Worm (Caenorhabditis elegans) whole organism, young adult: ENCODE results near the gene C10C6.3.
"Not testable (repeated sequence)": the region's sequence is repeated elsewhere in the genome, so short reads cannot be mapped to it uniquely, and the experiment has no call there.

Experiments used
- B0261.1 ChIP-seq: sonication (generic microtip); optimal IDR thresholded peaks from 2 replicates; lab custom pipeline; 2016; ENCODE audit warnings: mild to moderate bottlenecking, missing genetic modification characterization, moderate library complexity, missing compliant biosample characterization
- F33H1.4 ChIP-seq: fragments of 200-800 bp; sonication (Bioruptor generic); IDR thresholded peaks from 2 replicates; pipeline ENCODE4 v1.3.6; 2022; ENCODE audit warnings: missing genetic modification reagents, missing genetic modification characterization, missing compliant biosample characterization
- F39B2.1 ChIP-seq: fragments of 200-800 bp; sonication (Bioruptor generic); IDR thresholded peaks from 2 replicates; pipeline ENCODE4 v1.3.6; 2022; ENCODE audit warnings: missing genetic modification reagents, missing genetic modification characterization, missing compliant biosample characterization
- Y67H2A.10 ChIP-seq: fragments of 200-800 bp; sonication (Bioruptor generic); conservative IDR thresholded peaks from 2 replicates; pipeline ENCODE4 v1.3.6; 2022; ENCODE audit warnings: missing genetic modification reagents, missing genetic modification characterization, missing compliant biosample characterization
- dpl-1 ChIP-seq: fragments of 150-350 bp; optimal IDR thresholded peaks from 2 replicates; lab custom pipeline; 2014; ENCODE audit warnings: missing biosample characterization, missing genetic modification reagents, missing genetic modification characterization
- ekl-4 ChIP-seq: fragments of 200-800 bp; sonication (Bioruptor generic); IDR thresholded peaks from 2 replicates; pipeline ENCODE4 v1.3.6; 2022; ENCODE audit warnings: missing genetic modification reagents, missing genetic modification characterization, missing compliant biosample characterization
- let-526 ChIP-seq: fragments of 200-800 bp; sonication (Bioruptor generic); IDR thresholded peaks from 2 replicates; pipeline ENCODE4 v1.3.6; 2022; ENCODE audit warnings: missing genetic modification reagents, missing genetic modification characterization, missing compliant biosample characterization
- madf-10 ChIP-seq: sonication (generic microtip); optimal IDR thresholded peaks from 2 replicates; lab custom pipeline; 2016; ENCODE audit warnings: mild to moderate bottlenecking, missing genetic modification characterization, missing compliant biosample characterization
- pha-4 ChIP-seq: fragments of 150-350 bp; sonication (generic microtip); optimal IDR thresholded peaks from 2 replicates; lab custom pipeline; 2014; ENCODE audit warnings: missing biosample characterization, missing genetic modification reagents, missing genetic modification characterization
- sptf-2 ChIP-seq: fragments of 200-800 bp; sonication (Bioruptor generic); optimal IDR thresholded peaks from 2 replicates; lab custom pipeline; 2018; ENCODE audit warnings: mild to moderate bottlenecking, missing genetic modification characterization, missing compliant biosample characterization
- unc-62 ChIP-seq: fragments of 150-350 bp; optimal IDR thresholded peaks from 2 replicates; lab custom pipeline; 2014; ENCODE audit warnings: missing biosample characterization, missing genetic modification reagents, missing genetic modification characterization

- not testable (repeated sequence) for TF ChIP-seq madf-10; sptf-2 (GFP tag; lab: Kevin White, UChicago); let-526; F33H1.4; dpl-1 (GFP tag; lab: Kevin White, UChicago); unc-62 (GFP tag; lab: Kevin White, UChicago); F39B2.1; B0261.1; pha-4 (tag; lab: Kevin White, UChicago); ekl-4; Y67H2A.10
Measured at ce11 chrIV:11416724-11417123, 48.3 kb downstream of the C10C6.3 start, which contains the start of gene F22B3.5.
